Worm (Caenorhabditis elegans) whole organism, L2 larva: Measurements from ENCODE around the gene F11F1.1.

Experiments
- blmp-1 ChIP-seq: sonication (generic microtip); optimal IDR thresholded peaks from 2 replicates; lab custom pipeline; 2017; ENCODE audit warnings: missing genetic modification characterization, mild to moderate bottlenecking, missing compliant biosample characterization, antibody characterized with exemption, moderate library complexity; ENCODE audit not compliant: insufficient read depth
- egl-27 ChIP-seq: sonication (generic microtip); optimal IDR thresholded peaks from 3 replicates; lab custom pipeline; 2017; ENCODE audit warnings: missing biosample characterization, missing genetic modification reagents, missing genetic modification characterization
- elt-3 ChIP-seq: sonication (generic microtip); optimal IDR thresholded peaks from 2 replicates; lab custom pipeline; 2017; ENCODE audit warnings: missing biosample characterization, missing genetic modification characterization
- lin-11 ChIP-seq: fragments of 150-350 bp; sonication (generic microtip); optimal IDR thresholded peaks from 2 replicates; lab custom pipeline; 2014; ENCODE audit warnings: missing biosample characterization, missing genetic modification characterization, inconsistent platforms, mixed read lengths
- lin-39 ChIP-seq: fragments of 150-350 bp; optimal IDR thresholded peaks from 2 replicates; lab custom pipeline; 2014; ENCODE audit warnings: missing biosample characterization, missing genetic modification reagents, missing genetic modification characterization
- lsy-2 ChIP-seq, 2 experiments: fragments of 150-350 bp in 1 of 2; sonication (generic microtip) in 1 of 2; optimal IDR thresholded peaks; 2 replicates each; lab custom pipeline; 2014 to 2017; ENCODE audit warnings: missing biosample characterization in 2 of 2, missing genetic modification characterization in 2 of 2
- nhr-12 ChIP-seq: fragments of 150-350 bp; optimal IDR thresholded peaks from 2 replicates; lab custom pipeline; 2014; ENCODE audit warnings: missing biosample characterization, missing genetic modification characterization
- unc-62 ChIP-seq: fragments of 150-350 bp; optimal IDR thresholded peaks from 2 replicates; lab custom pipeline; 2014; ENCODE audit warnings: missing biosample characterization, missing genetic modification reagents, missing genetic modification characterization

- TF ChIP-seq lin-11 (tag; lab: Kevin White, UChicago) (no peak), egl-27 (tag; lab: Kevin White, UChicago) (no peak), nhr-12 (tag; lab: Kevin White, UChicago) (no peak), blmp-1 (tag; lab: Kevin White, UChicago) (no peak), unc-62 (GFP tag; lab: Kevin White, UChicago) (no peak), lsy-2 (tag; optimal IDR thresholded peaks at IDR 0.05; lab: Kevin White, UChicago) (peak in 1 of 2 experiments; percentile 64), elt-3 (no peak), lin-39 (tag; lab: Kevin White, UChicago) (no peak)
These were observed 44.1 kb downstream of the F11F1.1 start, which contains the start of gene ciao-2B for ce11 chrIII:13439415-13439814.
